Fruit fly (Drosophila melanogaster): ENCODE results near the gene CG9837.

- peak; percentile 94 for TF ChIP-seq pan (optimal IDR thresholded peaks at IDR 0.05)
- TF ChIP-seq usp (GFP tag; optimal IDR thresholded peaks at IDR 0.05), result no peak
- no peak for TF ChIP-seq Dll (optimal IDR thresholded peaks at IDR 0.05)
Measured at dm6 chr3R:8811323-8811936, 1.9 kb downstream of the CG9837 start.
